Fruit fly (Drosophila melanogaster) ovary, adult (tissue): Measurements from ENCODE around the gene CG3226.

Experiments used
- CG17801 ChIP-seq: fragments of 200-800 bp; optimal IDR thresholded peaks from 2 replicates; lab custom pipeline; 2019; ENCODE audit warnings: missing biosample characterization, mild to moderate bottlenecking, missing genetic modification characterization, moderate library complexity; ENCODE audit not compliant: partially characterized antibody

Gene CG3226

DNA sequence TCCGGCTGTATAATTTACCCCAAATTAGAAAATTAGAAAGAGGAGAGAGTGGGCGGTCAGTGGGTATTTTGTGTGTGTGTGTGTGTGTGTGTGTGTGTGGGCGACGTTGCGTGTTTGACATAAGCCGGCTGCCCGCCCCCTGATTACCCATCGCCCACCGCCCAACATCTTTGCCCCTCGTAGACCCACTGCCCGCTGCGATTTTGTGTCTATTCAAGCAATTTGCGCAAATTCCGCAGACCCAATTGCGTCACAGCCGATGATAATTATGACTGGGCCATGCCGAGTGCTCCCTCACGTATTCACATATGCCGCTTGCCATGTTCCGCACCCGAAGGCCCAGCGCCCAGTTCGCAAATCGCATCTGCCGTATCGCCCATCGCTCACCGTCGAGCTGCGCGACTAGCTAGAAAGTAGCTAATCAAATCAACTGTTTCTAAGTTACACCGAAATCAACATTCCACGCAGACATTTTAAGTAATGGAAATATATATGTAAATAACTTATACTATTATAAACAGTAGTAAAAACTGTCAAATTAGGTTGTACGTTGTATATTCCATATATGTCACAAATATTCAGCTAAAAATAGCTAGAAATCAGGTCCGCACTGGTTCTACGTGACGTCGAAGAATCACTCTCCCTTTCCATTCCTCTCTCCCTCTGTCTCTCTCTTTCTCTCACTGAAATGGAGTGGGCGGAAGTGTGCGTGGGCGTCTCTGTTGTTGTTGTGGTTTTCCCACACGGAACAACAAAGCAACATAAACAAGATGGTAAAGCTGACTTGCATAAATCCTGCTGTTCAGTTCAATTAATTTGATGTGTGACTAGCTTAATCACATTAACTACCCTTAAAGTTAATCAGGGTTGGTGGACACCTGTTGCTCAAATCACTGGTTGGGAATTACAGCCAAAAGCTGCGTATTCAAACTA, 2.8 kb upstream of the CG3226 start:
- peak; percentile 78 for TF ChIP-seq CG17801

DNA sequence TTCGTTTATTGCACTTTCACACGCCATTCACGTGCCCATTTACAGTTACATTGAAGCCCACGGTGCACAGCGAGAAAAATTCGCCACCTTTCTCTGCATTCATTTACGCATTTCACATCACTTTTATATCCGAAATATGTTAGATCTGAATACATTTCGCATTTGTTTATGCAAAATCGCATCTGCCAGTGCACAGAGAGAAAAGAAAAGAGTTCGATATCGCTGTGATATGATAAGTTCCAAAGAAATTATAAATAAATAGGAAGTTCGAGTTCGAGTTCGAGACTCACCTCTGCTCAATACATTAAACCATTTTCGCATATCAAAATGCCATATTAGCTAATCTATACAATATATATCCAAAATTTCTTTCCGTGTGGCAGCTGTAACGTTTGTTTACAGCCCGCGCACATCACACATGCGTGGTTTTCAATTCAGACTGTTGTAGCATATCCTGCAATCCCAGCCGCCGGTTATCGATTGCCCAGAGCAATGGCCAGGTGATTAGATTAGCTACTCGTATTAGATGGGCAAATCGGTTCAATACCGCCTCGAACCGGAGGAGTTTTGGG, 2.1 kb upstream of the CG3226 start:
- TF ChIP-seq CG17801, result peak; percentile 93

DNA sequence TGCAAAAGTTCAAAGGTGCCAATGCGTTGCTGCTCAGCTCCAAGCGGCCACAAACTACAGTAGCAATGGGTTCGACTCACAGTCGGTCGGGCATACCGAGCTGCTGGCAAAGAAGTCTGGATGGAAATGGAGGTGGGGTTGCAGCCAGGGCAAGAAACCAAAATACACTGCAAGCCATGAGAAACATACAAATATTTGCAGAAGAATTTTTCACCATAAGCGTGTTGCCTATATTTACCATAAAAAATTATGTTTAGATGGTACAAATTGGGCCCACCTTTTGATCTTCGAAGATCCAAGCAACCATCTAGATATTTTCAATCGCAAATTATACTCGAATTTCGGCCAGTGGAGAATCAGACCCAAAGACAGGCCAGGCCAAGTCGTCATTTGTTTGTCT, 7.2 kb downstream of the CG3226 start:
- TF ChIP-seq CG17801, result no peak

DNA sequence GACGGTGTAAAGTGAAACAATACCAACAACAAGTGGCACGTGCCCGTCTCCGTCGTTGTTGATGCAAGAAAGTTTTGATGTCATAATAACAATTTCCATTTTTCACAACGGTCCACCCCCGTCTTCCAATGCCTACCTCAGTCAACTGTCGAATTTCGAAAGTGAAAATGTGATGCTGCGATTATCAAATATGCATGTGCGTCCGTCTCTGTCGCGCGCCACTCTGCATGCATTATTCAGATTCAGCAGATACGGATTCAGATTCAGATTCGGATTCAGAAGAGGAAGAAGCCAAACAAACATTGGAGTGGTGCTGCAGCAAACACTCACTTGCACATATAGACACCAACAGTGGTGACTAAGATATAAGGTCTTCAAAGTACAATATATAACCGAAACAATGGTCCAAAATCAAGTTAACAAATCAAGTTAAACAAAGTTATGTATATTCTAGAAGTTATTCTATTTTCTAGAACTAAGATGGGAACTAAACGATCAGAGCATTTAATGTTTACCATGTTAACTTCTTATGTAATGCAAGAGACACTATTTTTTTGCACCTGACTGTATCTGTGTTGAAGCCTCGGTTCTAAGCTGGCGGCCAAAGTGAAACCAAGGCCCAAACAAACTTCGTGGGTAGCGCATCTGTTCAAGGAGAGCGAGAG, 11.3 kb downstream of the CG3226 start:
- no peak for TF ChIP-seq CG17801

DNA sequence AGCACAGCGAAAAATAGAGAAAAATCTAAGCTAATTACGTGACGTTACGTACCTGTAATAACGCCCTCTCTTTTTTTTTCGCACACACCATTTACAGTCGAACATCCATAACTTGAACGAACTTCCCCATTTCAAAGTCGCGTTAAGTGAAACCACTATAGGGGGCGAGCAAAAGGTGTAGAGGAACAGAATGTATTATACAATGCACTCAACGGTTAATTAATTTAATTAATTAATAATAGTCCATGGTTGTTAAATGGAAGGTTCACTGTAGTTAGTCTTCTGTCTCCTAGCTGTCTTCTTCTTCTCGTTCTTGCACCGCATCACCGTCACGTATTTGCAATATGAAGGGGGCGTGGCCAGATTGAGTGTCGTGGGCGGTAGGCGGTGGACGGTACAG, 12.4 kb downstream of the CG3226 start:
- TF ChIP-seq CG17801, result peak; percentile 81

DNA sequence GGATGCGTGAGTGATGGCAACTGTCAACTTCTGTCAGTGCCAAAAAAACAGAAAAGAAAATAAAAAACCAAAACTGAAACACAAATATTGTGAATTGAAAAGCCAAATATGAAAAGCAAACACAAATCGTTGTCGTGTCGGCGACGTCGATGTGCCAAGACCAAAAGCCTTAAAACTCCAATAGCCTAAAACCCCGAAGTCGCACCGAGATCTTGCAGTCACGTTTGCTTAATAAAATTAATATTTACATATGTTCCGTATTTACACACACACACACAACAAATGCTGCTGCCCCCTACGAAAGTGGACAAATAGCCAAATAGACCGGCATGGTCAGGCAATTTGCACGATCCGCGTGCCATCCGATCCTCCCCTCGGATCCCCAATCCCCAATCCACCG, 15.9 kb downstream of the CG3226 start:
- no peak for TF ChIP-seq CG17801

DNA sequence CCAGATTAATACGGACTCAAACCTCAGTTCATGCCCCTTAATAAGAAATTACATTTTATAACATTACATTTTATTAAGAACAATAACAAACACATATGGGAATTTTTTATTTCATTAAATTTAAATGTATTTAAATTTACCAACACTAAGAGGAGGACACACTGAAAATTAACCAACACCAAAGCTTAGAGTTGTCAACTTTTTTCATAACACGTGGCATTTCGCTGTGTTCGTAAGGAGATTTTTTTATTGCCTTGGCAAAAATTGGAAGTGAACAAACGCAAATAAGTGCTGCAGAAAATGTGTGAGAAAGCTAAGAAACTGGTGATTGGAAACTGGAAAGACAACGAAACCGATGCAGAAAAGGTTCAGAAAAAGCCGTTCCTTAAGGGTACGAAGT, 20.4 kb downstream of the CG3226 start, which contains the start of gene CG14443:
CG14443 (plus strand) TSS at position 301 of the 400 bp plus-strand sequence.
- TF ChIP-seq CG17801, result no peak

DNA sequence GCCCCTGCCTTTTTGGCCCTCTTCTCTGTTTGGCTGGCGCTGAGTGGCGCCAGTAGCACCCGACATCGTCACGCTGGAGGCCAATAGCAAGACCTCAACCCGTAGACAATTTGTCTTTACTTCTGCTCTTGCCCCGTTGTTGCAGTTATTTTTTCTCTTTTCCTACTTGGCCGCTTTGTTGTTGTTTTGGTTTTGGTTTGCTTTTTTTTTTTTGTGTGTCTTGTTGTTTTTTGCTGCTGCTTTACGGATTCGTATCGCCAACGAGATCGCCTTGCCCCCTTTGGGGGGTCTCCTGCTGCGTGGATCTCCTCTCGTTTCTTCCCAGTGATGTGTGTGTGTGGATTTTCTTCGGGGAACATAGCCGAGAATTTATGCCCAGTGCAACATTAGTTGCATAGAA, 22.2 kb downstream of the CG3226 start:
- TF ChIP-seq CG17801, result no peak

DNA sequence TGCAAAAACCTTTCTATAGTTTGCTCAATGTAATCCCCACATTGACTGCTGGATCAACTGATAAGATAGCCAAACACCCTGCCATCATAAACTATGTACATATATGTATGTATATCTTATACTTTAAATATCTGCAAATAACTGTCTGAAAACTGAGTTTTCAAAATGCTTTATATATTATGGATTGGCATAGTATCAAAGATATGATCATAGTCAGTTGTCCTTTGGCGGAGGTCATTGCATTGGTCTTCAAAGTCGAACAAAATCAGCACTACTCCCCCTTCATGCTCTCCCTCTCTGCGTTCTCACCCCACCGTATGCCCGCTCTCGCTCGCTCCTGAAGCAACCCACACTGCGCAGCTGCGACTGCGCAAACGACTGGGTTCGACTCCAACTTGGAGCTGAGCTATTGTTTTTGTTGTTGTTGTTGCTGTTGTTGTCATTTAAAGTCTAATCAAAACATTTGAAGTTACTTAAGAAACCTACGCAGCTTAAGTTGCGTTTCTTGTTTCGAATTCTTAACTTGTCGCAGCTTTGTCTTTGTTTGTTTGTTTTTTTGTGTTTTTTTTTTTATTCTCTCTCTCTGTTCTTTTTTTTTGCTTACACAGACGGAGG, 29.0 kb downstream of the CG3226 start:
- TF ChIP-seq CG17801, result no peak

DNA sequence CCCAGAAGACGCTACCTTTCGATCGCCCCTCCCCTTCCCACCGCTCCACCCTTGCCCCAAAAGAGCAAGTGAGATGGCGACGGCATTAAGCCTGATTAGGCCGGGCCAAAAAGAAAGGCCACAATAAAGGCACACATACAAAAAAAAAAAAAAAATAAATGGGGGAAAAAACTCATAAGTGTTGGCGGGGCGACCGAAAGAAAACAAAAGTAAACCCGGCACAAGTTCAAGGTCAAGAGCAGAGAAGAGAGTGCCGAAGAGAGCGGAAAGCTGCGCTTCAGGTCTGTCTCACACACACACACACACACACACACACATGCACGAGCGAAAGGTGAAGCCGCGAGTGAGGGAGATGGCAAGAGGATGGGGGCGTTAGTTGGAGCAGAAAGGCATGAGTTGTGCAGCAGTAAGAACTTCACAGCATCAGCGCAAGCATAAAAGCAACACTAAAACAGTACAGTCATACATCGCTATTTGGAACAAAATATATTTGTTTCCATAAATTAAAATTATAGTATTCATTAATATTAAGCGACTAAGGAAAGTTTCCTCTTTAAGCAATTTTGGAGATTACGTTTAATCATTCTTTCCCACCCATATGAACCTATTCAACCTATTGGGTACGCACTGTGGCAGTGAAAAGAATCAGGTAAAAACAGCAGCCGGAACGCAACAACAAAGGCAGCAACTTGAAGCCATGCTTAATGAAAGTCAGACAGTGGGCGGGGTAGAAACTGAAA, 29.9 kb downstream of the CG3226 start:
- TF ChIP-seq CG17801, result peak; percentile 79

DNA sequence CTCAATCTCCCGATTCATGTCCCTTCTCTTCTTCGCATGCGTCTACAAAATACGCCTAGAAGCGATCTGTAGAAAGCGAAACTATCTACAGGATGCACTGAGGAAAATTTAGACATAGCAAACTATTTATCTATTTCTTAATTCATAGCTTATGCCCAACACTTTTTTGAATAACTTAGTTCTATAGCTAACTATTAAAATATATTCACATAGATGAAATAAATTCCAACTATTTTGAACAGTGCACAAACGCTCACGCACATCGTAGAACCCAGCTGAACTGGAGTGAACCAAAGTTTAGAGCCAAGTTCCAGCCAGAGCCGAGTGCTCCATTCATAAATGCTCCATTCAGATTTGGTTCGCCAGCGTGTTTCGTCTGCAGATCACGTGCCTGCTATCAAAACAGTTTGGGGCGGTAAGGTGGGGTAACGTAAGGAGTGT, 32.5 kb downstream of the CG3226 start:
- no peak for TF ChIP-seq CG17801

DNA sequence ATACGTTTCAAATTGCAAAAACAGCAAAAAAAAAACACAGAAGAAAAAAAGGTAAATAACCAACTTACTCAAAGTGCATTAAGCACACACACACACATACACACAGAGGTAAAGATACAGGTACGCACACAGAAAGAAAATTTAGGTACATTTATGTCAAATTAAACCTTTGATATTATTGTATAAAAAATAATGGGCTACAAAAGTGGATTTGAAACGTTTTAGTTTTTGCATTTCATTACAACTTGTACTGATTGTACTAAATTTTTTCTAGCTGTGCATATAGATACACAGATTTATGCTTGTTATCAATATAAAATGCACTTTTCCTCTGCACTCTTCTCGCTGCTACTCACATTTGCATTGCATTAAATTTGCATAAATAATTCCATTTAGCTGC, 36.7 kb downstream of the CG3226 start:
- no peak for TF ChIP-seq CG17801

DNA sequence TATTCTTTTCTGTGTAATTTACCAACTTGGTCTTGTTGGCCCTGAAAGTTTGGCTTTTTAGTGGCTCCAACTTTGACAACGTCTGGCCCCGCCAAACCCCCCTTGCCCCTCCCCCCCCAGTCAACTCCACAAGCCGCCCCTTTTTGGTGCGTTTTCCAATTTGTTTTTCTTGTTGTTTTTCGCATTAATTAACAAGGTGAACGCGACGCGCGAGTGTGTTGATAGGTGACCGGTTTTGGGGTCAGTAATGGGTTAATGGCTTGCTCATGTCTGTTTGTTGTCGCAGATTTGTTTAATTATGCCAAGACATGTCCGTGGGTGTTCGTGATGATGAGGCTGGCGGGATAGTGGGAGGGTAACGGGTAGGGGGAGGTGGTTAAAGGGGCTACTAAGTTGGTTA, 37.3 kb downstream of the CG3226 start:
- TF ChIP-seq CG17801, result no peak

DNA sequence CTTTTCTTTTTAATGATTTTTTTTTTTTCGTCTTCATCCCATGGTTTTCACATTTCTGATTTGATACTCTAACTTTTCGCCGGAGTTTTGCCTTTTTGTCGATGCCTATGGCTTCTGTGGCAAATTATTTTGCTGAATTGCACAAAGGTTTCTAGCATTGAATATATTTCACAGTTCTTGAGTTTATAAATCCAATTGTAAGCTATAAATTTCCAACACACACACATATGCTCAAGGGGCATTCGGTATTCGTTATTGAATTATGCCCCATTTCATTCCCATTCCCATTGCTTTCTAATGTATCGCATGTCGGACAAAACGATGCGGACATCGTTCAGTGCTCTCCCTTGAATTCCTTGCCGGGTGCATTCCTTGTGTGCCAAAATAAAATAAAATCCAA, 38.6 kb downstream of the CG3226 start:
- no peak for TF ChIP-seq CG17801

DNA sequence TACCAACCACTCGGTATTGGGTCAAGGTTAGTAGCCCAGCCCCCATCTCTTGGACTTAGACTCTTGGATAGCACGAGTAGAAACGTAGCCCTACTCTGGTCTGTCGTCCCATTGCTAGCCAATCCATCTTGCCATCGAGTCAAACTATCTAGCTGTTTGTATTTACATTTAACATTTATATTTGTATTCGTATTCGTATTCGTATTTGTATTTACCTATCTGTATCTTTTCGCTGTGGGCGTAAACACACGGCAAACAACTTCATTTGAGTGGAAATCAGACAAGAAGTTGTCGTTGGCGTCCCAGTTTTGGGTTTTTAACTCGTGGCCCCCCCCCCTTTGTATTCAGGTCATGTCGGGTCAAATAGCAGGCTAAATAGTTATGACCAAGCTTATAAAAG, 39.8 kb downstream of the CG3226 start:
- no peak for TF ChIP-seq CG17801

DNA sequence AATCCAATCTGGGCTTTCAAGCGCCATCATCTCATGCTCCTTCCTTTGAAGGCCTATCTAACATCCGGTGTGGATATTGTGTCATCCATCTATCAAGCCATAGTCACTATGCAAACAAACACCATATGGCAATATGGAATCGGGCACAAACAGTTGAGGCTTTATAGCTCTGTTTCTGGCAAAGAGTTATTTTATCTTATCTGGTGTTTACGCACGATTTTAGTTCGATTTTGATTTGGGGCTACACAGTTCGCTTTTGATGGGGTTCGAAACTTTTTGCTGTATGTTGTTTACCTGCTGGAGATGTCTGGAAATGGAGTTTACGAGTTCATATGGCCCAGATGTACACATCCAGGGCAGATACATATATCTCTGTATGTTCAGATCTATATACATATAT, 40.5 kb downstream of the CG3226 start:
- no peak for TF ChIP-seq CG17801
